Worm (Caenorhabditis elegans) whole organism, early embryonic: ENCODE results near the gene F09E10.1.

Experiments used
- B0310.2 ChIP-seq: sonication (generic microtip); optimal IDR thresholded peaks from 2 replicates; lab custom pipeline; 2016; ENCODE audit warnings: mild to moderate bottlenecking, missing genetic modification characterization, missing compliant biosample characterization
- ama-1 ChIP-seq: fragments of 150-350 bp; optimal IDR thresholded peaks from 2 replicates; lab custom pipeline; 2014
- ceh-36 ChIP-seq: sonication (generic microtip); optimal IDR thresholded peaks from 2 replicates; lab custom pipeline; 2016; ENCODE audit warnings: missing genetic modification characterization, inconsistent platforms, missing compliant biosample characterization
- flt-1 ChIP-seq: fragments of 200-800 bp; sonication (Bioruptor generic); IDR thresholded peaks from 2 replicates; pipeline ENCODE4 v1.3.6; 2022; ENCODE audit warnings: missing genetic modification characterization, missing compliant biosample characterization
- hmbx-1 ChIP-seq: sonication (generic microtip); optimal IDR thresholded peaks from 2 replicates; lab custom pipeline; 2016; ENCODE audit warnings: mild to moderate bottlenecking, missing genetic modification characterization, missing compliant biosample characterization
- scrt-1 ChIP-seq: fragments of 200-800 bp; sonication (Bioruptor generic); IDR thresholded peaks from 2 replicates; pipeline ENCODE4 v1.3.6; 2022; ENCODE audit warnings: missing genetic modification characterization, missing compliant biosample characterization

- TF ChIP-seq B0310.2 = no peak
- TF ChIP-seq flt-1 (GFP tag; lab: Robert Waterston, UW) = no peak
- no peak for TF ChIP-seq hmbx-1 (tag; lab: Kevin White, UChicago)
- TF ChIP-seq ceh-36 (tag; lab: Kevin White, UChicago) = no peak
- TF ChIP-seq scrt-1 (GFP tag; lab: Robert Waterston, UW) = peak; percentile 67; the same call in 1 of the 2 replicates
- no peak for TF ChIP-seq ama-1 (lab: Kevin White, UChicago)
Measured at ce11 chrX:1454385-1454784, 48.2 kb upstream of the F09E10.1 start.
